Fruit fly (Drosophila melanogaster): ENCODE data around the gene rumi.

dm6 chr3R:22717863-22718262 lies 32.5 kb downstream of the rumi start:
- TF ChIP-seq Snoo (tag; optimal IDR thresholded peaks at IDR 0.05): no peak
- no peak for TF ChIP-seq CG4496 (GFP tag; IDR thresholded peaks at IDR 0.05)
- no peak for TF ChIP-seq CG34367 (tag; optimal IDR thresholded peaks at IDR 0.05)
- no peak for TF ChIP-seq CG13204 (GFP tag; optimal IDR thresholded peaks at IDR 0.05)
- no peak for TF ChIP-seq EcR (GFP tag; optimal IDR thresholded peaks at IDR 0.05)
- no peak for TF ChIP-seq gl (tag; optimal IDR thresholded peaks at IDR 0.05)
- TF ChIP-seq CG10348 (GFP tag; IDR thresholded peaks at IDR 0.05): no peak
- TF ChIP-seq CG9948 (tag; optimal IDR thresholded peaks at IDR 0.05): no peak
- TF ChIP-seq Ets98B (GFP tag; IDR thresholded peaks at IDR 0.05): no peak

Data from whole organism, pupa.